Fruit fly (Drosophila melanogaster): ENCODE results near the gene Spag1.

DNA sequence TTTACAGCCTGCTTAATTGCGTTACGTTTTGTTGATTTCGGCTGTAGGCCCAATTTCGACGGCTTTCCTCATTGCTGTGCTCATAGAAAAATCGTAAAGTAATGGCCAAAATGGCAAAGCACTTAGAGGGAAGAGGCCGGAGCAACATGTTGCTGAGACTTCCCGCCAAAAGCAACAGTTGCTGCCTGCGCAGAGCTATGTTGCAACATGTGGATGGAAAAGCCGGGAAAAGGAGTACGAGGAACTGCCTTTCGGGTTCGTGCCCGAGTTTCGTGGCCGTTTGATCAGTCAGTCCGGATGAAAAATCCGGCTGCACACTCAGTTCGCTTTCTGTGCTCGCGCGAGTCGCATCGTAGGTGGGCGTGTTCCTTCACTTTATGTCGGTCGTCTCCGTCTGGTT, 49.0 kb downstream of the Spag1 start, which contains the start of gene RYa-R:
- TF ChIP-seq CG5204 (GFP tag; optimal IDR thresholded peaks at IDR 0.05) (no peak), tj (GFP tag; optimal IDR thresholded peaks at IDR 0.05) (no peak), ovo (GFP tag; optimal IDR thresholded peaks at IDR 0.05) (no peak), CG11617 (GFP tag; optimal IDR thresholded peaks at IDR 0.05) (no peak), CG7045 (GFP tag; optimal IDR thresholded peaks at IDR 0.05) (no peak), cnc (optimal IDR thresholded peaks at IDR 0.05) (no peak), bab1 (GFP tag; optimal IDR thresholded peaks at IDR 0.05) (no peak), Crg-1 (GFP tag; optimal IDR thresholded peaks at IDR 0.05) (no peak), CG7101 (tag; optimal IDR thresholded peaks at IDR 0.05) (no peak)
